Worm (Caenorhabditis elegans) whole organism, mixed stage, embryonic: ENCODE data around the gene unc-79.

Experiments used
- cnd-1 ChIP-seq: fragments of 200-800 bp; sonication (Bioruptor generic); optimal IDR thresholded peaks from 2 replicates; lab custom pipeline; 2018; ENCODE audit warnings: mild to moderate bottlenecking, missing genetic modification characterization, missing compliant biosample characterization
- elt-3 ChIP-seq: fragments of 150-350 bp; optimal IDR thresholded peaks from 2 replicates; lab custom pipeline; 2014; ENCODE audit warnings: missing biosample characterization, missing genetic modification characterization
- flh-1 ChIP-seq: fragments of 200-800 bp; sonication (Bioruptor generic); optimal IDR thresholded peaks from 2 replicates; lab custom pipeline; 2018; ENCODE audit warnings: mild to moderate bottlenecking, missing genetic modification characterization, moderate library complexity, missing compliant biosample characterization
- lsy-2 ChIP-seq: fragments of 150-350 bp; optimal IDR thresholded peaks from 2 replicates; lab custom pipeline; 2014; ENCODE audit warnings: missing biosample characterization, missing genetic modification characterization
- nhr-28 ChIP-seq: fragments of 150-350 bp; optimal IDR thresholded peaks from 2 replicates; lab custom pipeline; 2014; ENCODE audit warnings: missing biosample characterization, missing genetic modification characterization
- unc-62 ChIP-seq: fragments of 150-350 bp; optimal IDR thresholded peaks from 2 replicates; lab custom pipeline; 2014; ENCODE audit warnings: missing biosample characterization, missing genetic modification reagents, missing genetic modification characterization
- ztf-11 ChIP-seq: fragments of 150-350 bp; optimal IDR thresholded peaks from 2 replicates; lab custom pipeline; 2014; ENCODE audit warnings: missing biosample characterization, missing genetic modification characterization

DNA sequence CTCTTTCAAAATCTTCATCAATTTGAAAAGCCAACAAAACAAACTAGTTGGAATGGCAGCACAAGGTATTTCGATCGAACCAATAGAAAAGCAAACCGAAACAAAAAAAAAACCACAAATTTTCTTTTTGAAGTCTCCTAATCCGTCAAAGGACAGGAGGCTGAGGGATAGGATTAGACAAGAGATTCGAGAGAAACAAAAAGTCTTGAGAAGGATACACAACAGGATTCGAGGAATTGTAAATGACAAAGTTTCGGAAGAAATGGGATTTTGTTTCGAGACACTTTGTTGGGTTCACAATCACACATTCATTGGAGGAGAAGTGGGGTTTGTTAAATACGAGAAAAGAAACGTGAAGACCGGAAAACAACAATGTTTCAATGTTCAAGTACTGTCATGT lies 34.6 kb downstream of the unc-79 start:
- TF ChIP-seq lsy-2 (tag; lab: Kevin White, UChicago) = no peak
- TF ChIP-seq ztf-11 (tag; lab: Kevin White, UChicago) = no peak
- TF ChIP-seq unc-62 = no peak
- TF ChIP-seq cnd-1 (tag; lab: Kevin White, UChicago) = no peak
- no peak for TF ChIP-seq elt-3 (tag; lab: Kevin White, UChicago)
- TF ChIP-seq nhr-28 (tag; lab: Kevin White, UChicago) = no peak
- no peak for TF ChIP-seq flh-1 (GFP tag; lab: Kevin White, UChicago)
